Fruit fly (Drosophila melanogaster) whole organism, adult: ENCODE data around the gene CG43249.

ENCODE experiments used
- CG12768 ChIP-seq: fragments of 200-800 bp; sonication (Bioruptor generic); optimal IDR thresholded peaks from 2 replicates; lab custom pipeline; 2017; ENCODE audit warnings: missing biosample characterization, missing genetic modification characterization, mild to moderate bottlenecking, moderate library complexity, missing genetic modification reagents
- CG14711 ChIP-seq: fragments of 200-800 bp; sonication (Bioruptor generic); optimal IDR thresholded peaks from 2 replicates; lab custom pipeline; 2018; ENCODE audit warnings: missing biosample characterization, mild to moderate bottlenecking, missing genetic modification characterization, moderate library complexity
- CG33017 ChIP-seq: fragments of 200-800 bp; sonication (Bioruptor generic); optimal IDR thresholded peaks from 2 replicates; lab custom pipeline; 2018; ENCODE audit warnings: missing biosample characterization, mild to moderate bottlenecking, missing genetic modification characterization, moderate library complexity
- CG5204 ChIP-seq: fragments of 200-800 bp; sonication (Bioruptor generic); optimal IDR thresholded peaks from 2 replicates; lab custom pipeline; 2016; ENCODE audit warnings: missing biosample characterization, missing genetic modification characterization
- CG7101 ChIP-seq: fragments of 200-800 bp; sonication (Bioruptor generic); optimal IDR thresholded peaks from 2 replicates; lab custom pipeline; 2018; ENCODE audit warnings: missing biosample characterization, mild to moderate bottlenecking, missing genetic modification characterization, moderate library complexity
- Hr96 ChIP-seq: fragments of 200-800 bp; sonication (Bioruptor generic); optimal IDR thresholded peaks from 2 replicates; lab custom pipeline; 2016; ENCODE audit warnings: missing biosample characterization, missing genetic modification characterization
- Mnt ChIP-seq: fragments of 200-800 bp; sonication (Bioruptor generic); optimal IDR thresholded peaks from 2 replicates; lab custom pipeline; 2016; ENCODE audit warnings: missing biosample characterization, mild to moderate bottlenecking, missing genetic modification characterization
- bab1 ChIP-seq: fragments of 200-800 bp; sonication (Bioruptor generic); optimal IDR thresholded peaks from 3 replicates; lab custom pipeline; 2019; ENCODE audit warnings: missing biosample characterization, mild to moderate bottlenecking, missing genetic modification characterization, moderate library complexity
- cnc ChIP-seq, 2 experiments: fragments of >200 bp; optimal IDR thresholded peaks; 2 replicates each; lab custom pipeline; 2017
- kay ChIP-seq: fragments of 200-800 bp; sonication (Bioruptor generic); peaks from one replicate; lab custom pipeline; 2016; ENCODE audit warnings: missing biosample characterization, missing genetic modification characterization, borderline replicate concordance
- pad ChIP-seq: fragments of 200-800 bp; sonication (Bioruptor generic); optimal IDR thresholded peaks from 3 replicates; lab custom pipeline; 2017; ENCODE audit warnings: missing biosample characterization, missing genetic modification characterization, mild to moderate bottlenecking, moderate library complexity, missing genetic modification reagents
- toe ChIP-seq: fragments of 200-800 bp; sonication (Bioruptor generic); optimal IDR thresholded peaks from 2 replicates; lab custom pipeline; 2016; ENCODE audit warnings: missing biosample characterization, missing genetic modification characterization

dm6 chr3L:16277135-16277534 is 26.9 kb upstream of the CG43249 start, which contains the start of gene CG13065:
- no peak for TF ChIP-seq CG33017 (tag; lab: Kevin White, UChicago)
- TF ChIP-seq CG5204 (GFP tag; lab: Kevin White, UChicago) = no peak
- TF ChIP-seq toe = no peak
- TF ChIP-seq CG14711 (tag; lab: Kevin White, UChicago) = no peak
- no peak for TF ChIP-seq CG7101 (tag; lab: Kevin White, UChicago)
- TF ChIP-seq pad (GFP tag; lab: Kevin White, UChicago) = no peak
- no peak for TF ChIP-seq kay (GFP tag; lab: Kevin White, UChicago)
- no peak for TF ChIP-seq CG12768 (GFP tag; lab: Kevin White, UChicago)
- no peak for TF ChIP-seq bab1 (GFP tag; lab: Kevin White, UChicago)
- no peak for TF ChIP-seq Hr96 (GFP tag; lab: Kevin White, UChicago)
- TF ChIP-seq Mnt (GFP tag; lab: Kevin White, UChicago) = no peak
- no peak for TF ChIP-seq cnc (optimal IDR thresholded peaks at IDR 0.05; lab: Kevin White, UChicago)
